Fruit fly (Drosophila melanogaster) whole organism, embryonic: ENCODE measurements around the gene Bem46.

ENCODE experiments used
- Antp ChIP-seq: fragments of 200-800 bp; sonication (Bioruptor generic); optimal IDR thresholded peaks from 3 replicates; lab custom pipeline; 2016; ENCODE audit warnings: missing biosample characterization, missing genetic modification characterization
- B-H2 ChIP-seq: fragments of 200-800 bp; sonication (Bioruptor generic); optimal IDR thresholded peaks from 2 replicates; lab custom pipeline; 2018; ENCODE audit warnings: missing biosample characterization, mild to moderate bottlenecking, missing genetic modification characterization
- Bgb ChIP-seq: fragments of 200-800 bp; sonication (Bioruptor generic); IDR thresholded peaks from 2 replicates; pipeline ENCODE4 v1.3.6; 2022; ENCODE audit warnings: missing biosample characterization, missing genetic modification characterization; ENCODE audit not compliant: partially characterized antibody
- CG10274 ChIP-seq: fragments of 200-800 bp; sonication (Bioruptor generic); optimal IDR thresholded peaks from 3 replicates; lab custom pipeline; 2017; ENCODE audit warnings: missing biosample characterization, mild to moderate bottlenecking, missing genetic modification characterization
- CG10565 ChIP-seq: fragments of 200-800 bp; sonication (Bioruptor generic); optimal IDR thresholded peaks from 3 replicates; lab custom pipeline; 2016; ENCODE audit warnings: missing biosample characterization, mild to moderate bottlenecking, missing genetic modification characterization
- CG13287 ChIP-seq: fragments of 200-800 bp; sonication (Bioruptor generic); IDR thresholded peaks from 2 replicates; pipeline ENCODE4 v1.3.6; 2022; ENCODE audit warnings: missing biosample characterization, missing genetic modification characterization; ENCODE audit not compliant: partially characterized antibody
- CG13894 ChIP-seq: fragments of 200-800 bp; sonication (Bioruptor generic); optimal IDR thresholded peaks from 3 replicates; lab custom pipeline; 2018; ENCODE audit warnings: missing biosample characterization, mild to moderate bottlenecking, missing genetic modification characterization, moderate library complexity
- CG18011 ChIP-seq: fragments of 200-800 bp; sonication (Bioruptor generic); optimal IDR thresholded peaks from 2 replicates; lab custom pipeline; 2017; ENCODE audit warnings: missing biosample characterization, missing genetic modification characterization, mild to moderate bottlenecking, moderate library complexity, missing genotype
- CG2712 ChIP-seq: fragments of 200-800 bp; optimal IDR thresholded peaks from 3 replicates; lab custom pipeline; 2019; ENCODE audit warnings: missing biosample characterization, mild to moderate bottlenecking, missing genetic modification characterization, moderate library complexity
- CG31365 ChIP-seq: fragments of 200-800 bp; sonication (Bioruptor generic); optimal IDR thresholded peaks from 2 replicates; lab custom pipeline; 2018; ENCODE audit warnings: missing biosample characterization, mild to moderate bottlenecking, missing genetic modification characterization
- CG33213 ChIP-seq: fragments of 200-800 bp; sonication (Bioruptor generic); optimal IDR thresholded peaks from 3 replicates; lab custom pipeline; 2016; ENCODE audit warnings: missing biosample characterization, missing genetic modification characterization
- CG33557 ChIP-seq: fragments of 200-800 bp; sonication (Bioruptor generic); optimal IDR thresholded peaks from 2 replicates; lab custom pipeline; 2019; ENCODE audit warnings: missing biosample characterization, mild to moderate bottlenecking, missing genetic modification characterization, moderate library complexity
- CG4328 ChIP-seq: fragments of 200-800 bp; sonication (Bioruptor generic); optimal IDR thresholded peaks from 3 replicates; lab custom pipeline; 2017; ENCODE audit warnings: missing biosample characterization, missing genetic modification reagents, missing genetic modification characterization
- CG5180 ChIP-seq: fragments of 200-800 bp; sonication (Bioruptor generic); optimal IDR thresholded peaks from 3 replicates; lab custom pipeline; 2017; ENCODE audit warnings: missing biosample characterization, missing genetic modification characterization, mild to moderate bottlenecking, moderate library complexity, missing genetic modification reagents
- CG6791 ChIP-seq: fragments of 200-800 bp; sonication (Bioruptor generic); IDR thresholded peaks from 3 replicates; pipeline ENCODE4 v1.3.6; 2022; ENCODE audit warnings: missing biosample characterization, missing genetic modification characterization; ENCODE audit not compliant: partially characterized antibody
- CG7963 ChIP-seq: fragments of 200-800 bp; sonication (Bioruptor generic); IDR thresholded peaks from 3 replicates; pipeline ENCODE4 v1.3.6; 2022; ENCODE audit warnings: missing biosample characterization, missing genetic modification characterization; ENCODE audit not compliant: partially characterized antibody
- CG7987 ChIP-seq: fragments of 200-800 bp; sonication (Bioruptor generic); optimal IDR thresholded peaks from 2 replicates; lab custom pipeline; 2018; ENCODE audit warnings: missing biosample characterization, mild to moderate bottlenecking, missing genetic modification characterization, moderate library complexity
- CG8089 ChIP-seq: fragments of 200-800 bp; sonication (Bioruptor generic); optimal IDR thresholded peaks from 3 replicates; lab custom pipeline; 2016; ENCODE audit warnings: missing biosample characterization, missing genetic modification characterization
- CG8478 ChIP-seq: fragments of >200 bp; optimal IDR thresholded peaks from 2 replicates; lab custom pipeline; 2018
- CrebB ChIP-seq: fragments of 200-800 bp; sonication (Bioruptor generic); optimal IDR thresholded peaks from 3 replicates; lab custom pipeline; 2018; ENCODE audit warnings: missing biosample characterization, mild to moderate bottlenecking, missing genetic modification characterization
- D19B ChIP-seq: fragments of 200-800 bp; sonication (Bioruptor generic); optimal IDR thresholded peaks from 2 replicates; lab custom pipeline; 2017; ENCODE audit warnings: missing biosample characterization, mild to moderate bottlenecking, missing genetic modification characterization
- Dek ChIP-seq: fragments of 200-800 bp; sonication (Bioruptor generic); optimal IDR thresholded peaks from 3 replicates; lab custom pipeline; 2019; ENCODE audit warnings: missing biosample characterization, mild to moderate bottlenecking, missing genetic modification characterization, moderate library complexity
- Eip74EF ChIP-seq, 2 experiments: fragments of 200-800 bp in 1 of 2; fragments of >200 bp in 1 of 2; sonication (Bioruptor generic) in 1 of 2; optimal IDR thresholded peaks; 2 replicates each; lab custom pipeline; 2017 to 2019; ENCODE audit warnings: missing biosample characterization in 2 of 2, missing genetic modification characterization in 2 of 2, mild to moderate bottlenecking in 1 of 2, moderate library complexity in 1 of 2
- Elba2 ChIP-seq: fragments of 200-800 bp; sonication (Bioruptor generic); optimal IDR thresholded peaks from 3 replicates; lab custom pipeline; 2016; ENCODE audit warnings: missing biosample characterization, missing genetic modification characterization
- Ets97D ChIP-seq: fragments of 200-800 bp; sonication (Bioruptor generic); optimal IDR thresholded peaks from 3 replicates; lab custom pipeline; 2016; ENCODE audit warnings: missing biosample characterization, missing genetic modification characterization
- Fer3 ChIP-seq: fragments of 200-800 bp; sonication (Bioruptor generic); optimal IDR thresholded peaks from 2 replicates; lab custom pipeline; 2018; ENCODE audit warnings: missing biosample characterization, mild to moderate bottlenecking, missing genetic modification characterization, moderate library complexity
- Gug ChIP-seq: fragments of 200-800 bp; sonication (Bioruptor generic); IDR thresholded peaks from 4 replicates; pipeline ENCODE4 v1.3.6; 2022; ENCODE audit warnings: missing biosample characterization, missing genetic modification characterization
- HLH54F ChIP-seq: fragments of 200-800 bp; sonication (Bioruptor generic); optimal IDR thresholded peaks from 3 replicates; lab custom pipeline; 2016; ENCODE audit warnings: missing biosample characterization, missing genetic modification characterization
- Hand ChIP-seq: fragments of 200-800 bp; sonication (Bioruptor generic); optimal IDR thresholded peaks from 2 replicates; lab custom pipeline; 2017; ENCODE audit warnings: mild to moderate bottlenecking, missing biosample characterization, missing genetic modification reagents, missing genetic modification characterization
- Hr3 ChIP-seq: fragments of 200-800 bp; sonication (Bioruptor generic); optimal IDR thresholded peaks from 3 replicates; lab custom pipeline; 2016; ENCODE audit warnings: missing biosample characterization, missing genetic modification characterization
- Hr39 ChIP-seq: fragments of >200 bp; optimal IDR thresholded peaks from 2 replicates; lab custom pipeline; 2017
- Kr ChIP-seq: fragments of 200-800 bp; sonication (Bioruptor generic); optimal IDR thresholded peaks from 2 replicates; lab custom pipeline; 2017; ENCODE audit warnings: missing biosample characterization, mild to moderate bottlenecking, missing genetic modification characterization
- Max ChIP-seq: fragments of 200-800 bp; sonication (Bioruptor generic); optimal IDR thresholded peaks from 2 replicates; lab custom pipeline; 2016; ENCODE audit warnings: missing biosample characterization, mild to moderate bottlenecking, missing genetic modification characterization
- Nf-YA ChIP-seq: fragments of 200-800 bp; sonication (Bioruptor generic); IDR thresholded peaks from 2 replicates; pipeline ENCODE4 v1.3.6; 2022; ENCODE audit warnings: missing biosample characterization, missing genetic modification characterization
- Oli ChIP-seq: fragments of 200-800 bp; sonication (Bioruptor generic); optimal IDR thresholded peaks from 2 replicates; lab custom pipeline; 2018; ENCODE audit warnings: missing biosample characterization, mild to moderate bottlenecking, missing genetic modification characterization, moderate library complexity
- bcd ChIP-seq: fragments of 200-800 bp; sonication (Bioruptor generic); optimal IDR thresholded peaks from 2 replicates; lab custom pipeline; 2017; ENCODE audit warnings: missing biosample characterization, mild to moderate bottlenecking, missing genetic modification characterization
- bsh ChIP-seq, 2 experiments: fragments of 200-800 bp; sonication (Bioruptor generic); optimal IDR thresholded peaks; 2 replicates each; lab custom pipeline; 2017 to 2018; ENCODE audit warnings: mild to moderate bottlenecking in 2 of 2, missing biosample characterization in 2 of 2, missing genetic modification characterization in 2 of 2, moderate library complexity in 1 of 2
- chn ChIP-seq: fragments of 200-800 bp; sonication (Bioruptor generic); optimal IDR thresholded peaks from 2 replicates; lab custom pipeline; 2016; ENCODE audit warnings: missing biosample characterization, missing genetic modification characterization
- ci ChIP-seq: fragments of 200-800 bp; sonication (Bioruptor generic); IDR thresholded peaks from 3 replicates; pipeline ENCODE4 v1.3.6; 2022; ENCODE audit warnings: missing biosample characterization, missing genetic modification characterization
- danr ChIP-seq: fragments of 200-800 bp; sonication (Bioruptor generic); IDR thresholded peaks from 2 replicates; pipeline ENCODE4 v1.3.6; 2022; ENCODE audit warnings: missing biosample characterization, missing genetic modification characterization
- en ChIP-seq: fragments of 200-800 bp; sonication (Bioruptor generic); optimal IDR thresholded peaks from 2 replicates; lab custom pipeline; 2016; ENCODE audit warnings: missing biosample characterization, missing genetic modification characterization
- gcm2 ChIP-seq: fragments of 200-800 bp; sonication (Bioruptor generic); optimal IDR thresholded peaks from 2 replicates; lab custom pipeline; 2016; ENCODE audit warnings: missing biosample characterization, missing genetic modification characterization
- gro ChIP-seq: fragments of 200-800 bp; sonication (Bioruptor generic); optimal IDR thresholded peaks from 2 replicates; lab custom pipeline; 2016; ENCODE audit warnings: missing biosample characterization, missing genetic modification characterization
- inv ChIP-seq: fragments of 200-800 bp; sonication (Bioruptor generic); IDR thresholded peaks from 2 replicates; pipeline ENCODE4 v1.3.6; 2022; ENCODE audit warnings: missing biosample characterization, missing genetic modification characterization; ENCODE audit not compliant: partially characterized antibody
- mirr ChIP-seq: fragments of 200-800 bp; sonication (Bioruptor generic); optimal IDR thresholded peaks from 3 replicates; lab custom pipeline; 2018; ENCODE audit warnings: missing biosample characterization, mild to moderate bottlenecking, missing genetic modification characterization
- pfk ChIP-seq: fragments of 200-800 bp; sonication (Bioruptor generic); optimal IDR thresholded peaks from 2 replicates; lab custom pipeline; 2018; ENCODE audit warnings: missing biosample characterization, mild to moderate bottlenecking, missing genetic modification characterization, moderate library complexity
- repo ChIP-seq: fragments of 200-800 bp; sonication (Bioruptor generic); optimal IDR thresholded peaks from 2 replicates; lab custom pipeline; 2016; ENCODE audit warnings: missing biosample characterization, missing genetic modification characterization
- rib ChIP-seq: fragments of 200-800 bp; sonication (Bioruptor generic); IDR thresholded peaks from 2 replicates; pipeline ENCODE4 v1.3.6; 2022; ENCODE audit warnings: missing biosample characterization, missing genetic modification characterization
- sisA ChIP-seq: fragments of 200-800 bp; sonication (Bioruptor generic); IDR thresholded peaks from 2 replicates; pipeline ENCODE4 v1.3.6; 2022; ENCODE audit warnings: missing biosample characterization, missing genetic modification characterization
- unc-4 ChIP-seq: fragments of 200-800 bp; sonication (Bioruptor generic); IDR thresholded peaks from 2 replicates; pipeline ENCODE4 v1.3.6; 2022; ENCODE audit warnings: missing biosample characterization, missing genetic modification characterization; ENCODE audit not compliant: partially characterized antibody
- zen ChIP-seq: fragments of 200-800 bp; sonication (Bioruptor generic); optimal IDR thresholded peaks from 3 replicates; lab custom pipeline; 2018; ENCODE audit warnings: missing biosample characterization, mild to moderate bottlenecking, missing genetic modification characterization, moderate library complexity

Bem46 gene

DNA sequence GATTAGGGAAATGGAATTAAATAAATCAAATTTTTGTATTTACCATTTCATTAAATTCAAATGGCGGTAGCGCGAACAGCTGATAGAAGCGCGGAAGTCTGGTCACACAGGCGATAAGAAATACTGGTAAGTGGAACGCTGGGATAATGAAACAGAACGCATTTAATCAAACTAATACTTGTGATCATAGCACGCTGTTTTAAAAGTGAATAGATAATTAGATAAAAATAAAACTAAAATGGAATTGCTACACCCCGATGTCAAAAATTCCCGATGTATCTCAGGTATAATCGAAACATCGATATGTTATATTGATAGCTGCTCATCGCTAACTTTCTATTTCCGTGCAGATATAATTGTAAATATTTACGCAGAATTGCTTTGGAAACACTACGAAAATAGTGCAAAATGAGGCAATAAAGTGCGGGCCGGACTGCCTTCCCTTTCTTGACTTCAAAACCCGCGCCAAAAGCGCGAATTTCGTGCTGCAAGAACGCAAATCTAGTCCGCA lies 4.8 kb downstream of the Bem46 start, which contains the start of the genes okr and CG3558 (continued):
- no peak for TF ChIP-seq B-H2 (GFP tag; lab: Kevin White, UChicago)
- TF ChIP-seq Max (GFP tag; lab: Kevin White, UChicago), result no peak
- peak; percentile 94 for TF ChIP-seq pfk
- no peak for TF ChIP-seq CG2712 (tag; lab: Kevin White, UChicago)
- TF ChIP-seq CG8089, result no peak
- no peak for TF ChIP-seq HLH54F (GFP tag; lab: Kevin White, UChicago)
- TF ChIP-seq unc-4 (GFP tag; lab: Robert Waterston, UW), result peak; percentile 91
- peak; percentile 74 for TF ChIP-seq Bgb (GFP tag; lab: Robert Waterston, UW)
- no peak for TF ChIP-seq Hr3 (GFP tag; lab: Kevin White, UChicago)
- no peak for TF ChIP-seq Oli (tag; lab: Kevin White, UChicago)
- no peak for TF ChIP-seq CG8478 (lab: Kevin White, UChicago)
- peak; percentile 73 for TF ChIP-seq CG6791
- no peak for TF ChIP-seq chn (GFP tag; lab: Kevin White, UChicago)
- no peak for TF ChIP-seq CG31365 (tag; lab: Kevin White, UChicago)
- no peak for TF ChIP-seq zen (tag; lab: Kevin White, UChicago)
- no peak for TF ChIP-seq en (GFP tag; lab: Kevin White, UChicago)
- no peak for TF ChIP-seq CG10274 (GFP tag; lab: Kevin White, UChicago)
- TF ChIP-seq Kr (GFP tag; lab: Kevin White, UChicago), result no peak
- TF ChIP-seq inv (GFP tag; lab: Robert Waterston, UW), result peak; percentile 72
- no peak for TF ChIP-seq danr (GFP tag; lab: Robert Waterston, UW)
- no peak for TF ChIP-seq CG13894
- peak; percentile 90 for TF ChIP-seq CG13287
- peak; percentile 48 for TF ChIP-seq Ets97D (GFP tag; lab: Kevin White, UChicago)
- no peak for TF ChIP-seq CG10565
- TF ChIP-seq Fer3 (tag; lab: Kevin White, UChicago), result no peak
- no peak for TF ChIP-seq ci (GFP tag; lab: Robert Waterston, UW)
- no peak for TF ChIP-seq gro (GFP tag; lab: Kevin White, UChicago)
- no peak for TF ChIP-seq CG4328
- no peak for TF ChIP-seq Hand (GFP tag; lab: Kevin White, UChicago)
- no peak for TF ChIP-seq CrebB (tag; lab: Kevin White, UChicago)
- TF ChIP-seq CG5180 (GFP tag; lab: Kevin White, UChicago), result no peak
- no peak for TF ChIP-seq bcd (GFP tag; lab: Kevin White, UChicago)
- no peak for TF ChIP-seq bsh (GFP tag; optimal IDR thresholded peaks at IDR 0.05; lab: Kevin White, UChicago)
- no peak for TF ChIP-seq Antp (GFP tag; lab: Kevin White, UChicago)
- TF ChIP-seq CG18011 (GFP tag; lab: Kevin White, UChicago), result no peak
- TF ChIP-seq CG7963 (GFP tag; lab: Robert Waterston, UW), result peak; percentile 58; the same call in 2 of the 3 replicates
- no peak for TF ChIP-seq rib (GFP tag; lab: Robert Waterston, UW)
- no peak for TF ChIP-seq Nf-YA (GFP tag; lab: Robert Waterston, UW)
- TF ChIP-seq D19B, result no peak
- no peak for TF ChIP-seq repo (GFP tag; lab: Kevin White, UChicago)
- TF ChIP-seq CG7987 (GFP tag; lab: Kevin White, UChicago), result no peak
- TF ChIP-seq Elba2 (GFP tag; lab: Kevin White, UChicago), result peak; percentile 47
- TF ChIP-seq Dek (tag; lab: Kevin White, UChicago), result no peak
- TF ChIP-seq Gug, result no peak
- TF ChIP-seq CG33213 (GFP tag; lab: Kevin White, UChicago), result peak; percentile 0
- TF ChIP-seq Hr39 (lab: Kevin White, UChicago), result no peak
- TF ChIP-seq gcm2, result no peak
- TF ChIP-seq Eip74EF (GFP tag; optimal IDR thresholded peaks at IDR 0.05; lab: Kevin White, UChicago), result peak in 1 of 2 experiments; percentile 52
- no peak for TF ChIP-seq sisA (GFP tag; lab: Robert Waterston, UW)
- no peak for TF ChIP-seq mirr (GFP tag; lab: Kevin White, UChicago)
- no peak for TF ChIP-seq CG33557 (GFP tag; lab: Kevin White, UChicago)
